Fruit fly (Drosophila melanogaster): Measurements from ENCODE around the gene gny.

Gene gny

dm6 chr2L:10395642-10396487, 16.0 kb downstream of the gny start, which contains the start of gene Mdh1 (continued):
- TF ChIP-seq CG18011 (GFP tag; optimal IDR thresholded peaks at IDR 0.05) (no peak), Dip3 (GFP tag; optimal IDR thresholded peaks at IDR 0.05) (no peak), CG3838 (GFP tag; optimal IDR thresholded peaks at IDR 0.05) (no peak), CG1233 (GFP tag; optimal IDR thresholded peaks at IDR 0.05) (no peak), ssp (GFP tag; IDR thresholded peaks at IDR 0.05) (no peak), hkb (optimal IDR thresholded peaks at IDR 0.05) (no peak), hkb (GFP tag; IDR thresholded peaks at IDR 0.05) (no peak), CG4360 (GFP tag; IDR thresholded peaks at IDR 0.05) (no peak), Atf3 (GFP tag; optimal IDR thresholded peaks at IDR 0.05) (no peak), danr (GFP tag; IDR thresholded peaks at IDR 0.05) (no peak), ac (GFP tag; optimal IDR thresholded peaks at IDR 0.05) (no peak), pzg (GFP tag; optimal IDR thresholded peaks at IDR 0.05) (peak; percentile 35), shn (GFP tag; optimal IDR thresholded peaks at IDR 0.05) (no peak), CG15514 (GFP tag; optimal IDR thresholded peaks at IDR 0.05) (peak; percentile 72), Optix (GFP tag; IDR thresholded peaks at IDR 0.05) (no peak), Usf (GFP tag; optimal IDR thresholded peaks at IDR 0.05) (no peak), Dref (GFP tag; IDR thresholded peaks at IDR 0.05) (peak; percentile 58), unpg (GFP tag; optimal IDR thresholded peaks at IDR 0.05) (no peak), Dfd (GFP tag; optimal IDR thresholded peaks at IDR 0.05) (no peak), pum (GFP tag; optimal IDR thresholded peaks at IDR 0.05) (no peak), Ets97D (GFP tag; optimal IDR thresholded peaks at IDR 0.05) (no peak), CHES-1-like (GFP tag; optimal IDR thresholded peaks at IDR 0.05) (no peak), BEAF-32 (GFP tag; optimal IDR thresholded peaks at IDR 0.05) (no peak), CG17359 (tag; optimal IDR thresholded peaks at IDR 0.05) (no peak), ERR (GFP tag; optimal IDR thresholded peaks at IDR 0.05) (peak; percentile 91), vvl (GFP tag; IDR thresholded peaks at IDR 0.05) (peak; percentile 7; the same call in 1 of the 2 replicates), nmo (GFP tag; optimal IDR thresholded peaks at IDR 0.05) (no peak), CG16815 (GFP tag; optimal IDR thresholded peaks at IDR 0.05) (no peak), schlank (tag; optimal IDR thresholded peaks at IDR 0.05) (no peak), CG8478 (optimal IDR thresholded peaks at IDR 0.05) (no peak), CG17385 (GFP tag; optimal IDR thresholded peaks at IDR 0.05) (no peak), cwo (GFP tag; optimal IDR thresholded peaks at IDR 0.05) (no peak), ind (GFP tag; optimal IDR thresholded peaks at IDR 0.05) (no peak), Taf1 (GFP tag; IDR thresholded peaks at IDR 0.05) (no peak), az2 (GFP tag; optimal IDR thresholded peaks at IDR 0.05) (peak; percentile 8), crp (GFP tag; optimal IDR thresholded peaks at IDR 0.05) (no peak), Sin3A (optimal IDR thresholded peaks at IDR 0.05) (no peak), CG17186 (GFP tag; optimal IDR thresholded peaks at IDR 0.05) (peak; percentile 35), Dp (GFP tag; optimal IDR thresholded peaks at IDR 0.05) (peak; percentile 1), CG8388 (GFP tag; optimal IDR thresholded peaks at IDR 0.05) (no peak), Nf-YB (GFP tag; optimal IDR thresholded peaks at IDR 0.05) (peak; percentile 6), CG11560 (tag; IDR thresholded peaks at IDR 0.05) (peak; percentile 97), CG11247 (GFP tag; IDR thresholded peaks at IDR 0.05) (no peak), Tbp (GFP tag; optimal IDR thresholded peaks at IDR 0.05) (no peak), CG4617 (GFP tag; optimal IDR thresholded peaks at IDR 0.05; ENCODE audit: borderline replicate concordance) (no peak), Med (GFP tag) (peak; percentile 62), Opbp (GFP tag; IDR thresholded peaks at IDR 0.05; ENCODE audit: partially characterized antibody) (0 out of 3 replicates have a peak, but pooled peaks have one; percentile 27), Aef1 (GFP tag; IDR thresholded peaks at IDR 0.05) (no peak), h (optimal IDR thresholded peaks at IDR 0.05) (no peak), CG4328 (GFP tag; optimal IDR thresholded peaks at IDR 0.05) (no peak), Xrp1 (GFP tag; IDR thresholded peaks at IDR 0.05) (no peak)
